Worm (Caenorhabditis elegans) whole organism, L4 larva: ENCODE measurements around the gene ZK792.12.

Experiments
- ZK546.5 ChIP-seq, 2 experiments: sonication (generic microtip); optimal IDR thresholded peaks; 2 replicates each; lab custom pipeline; 2017; ENCODE audit warnings: missing biosample characterization in 2 of 2, missing genetic modification characterization in 2 of 2
- daf-8 ChIP-seq: fragments of 200-800 bp; sonication (Bioruptor generic); IDR thresholded peaks from 2 replicates; pipeline ENCODE4 v1.3.6; 2022; ENCODE audit warnings: missing genetic modification characterization, missing compliant biosample characterization
- dpl-1 ChIP-seq: fragments of 150-350 bp; optimal IDR thresholded peaks from 2 replicates; lab custom pipeline; 2014; ENCODE audit warnings: missing biosample characterization, missing genetic modification reagents, missing genetic modification characterization
- hlh-11 ChIP-seq: fragments of 200-800 bp; sonication (Bioruptor generic); optimal IDR thresholded peaks from 2 replicates; lab custom pipeline; 2018; ENCODE audit warnings: mild to moderate bottlenecking, missing genetic modification characterization, missing compliant biosample characterization
- lir-3 ChIP-seq: sonication (generic microtip); optimal IDR thresholded peaks from 2 replicates; lab custom pipeline; 2016; ENCODE audit warnings: mild to moderate bottlenecking, missing genetic modification characterization, missing compliant biosample characterization
- nhr-77 ChIP-seq: fragments of 150-350 bp; optimal IDR thresholded peaks from 2 replicates; lab custom pipeline; 2014; ENCODE audit warnings: missing biosample characterization, missing genetic modification characterization
- rbr-2 ChIP-seq: sonication (generic microtip); optimal IDR thresholded peaks from 2 replicates; lab custom pipeline; 2016; ENCODE audit warnings: missing genotype, missing genetic modification characterization, missing compliant biosample characterization
- snpc-4 ChIP-seq: fragments of 150-350 bp; optimal IDR thresholded peaks from 2 replicates; lab custom pipeline; 2014; ENCODE audit warnings: missing biosample characterization, missing genetic modification characterization
- zag-1 ChIP-seq: fragments of 150-350 bp; optimal IDR thresholded peaks from 2 replicates; lab custom pipeline; 2014; ENCODE audit warnings: missing biosample characterization, missing genetic modification characterization

DNA sequence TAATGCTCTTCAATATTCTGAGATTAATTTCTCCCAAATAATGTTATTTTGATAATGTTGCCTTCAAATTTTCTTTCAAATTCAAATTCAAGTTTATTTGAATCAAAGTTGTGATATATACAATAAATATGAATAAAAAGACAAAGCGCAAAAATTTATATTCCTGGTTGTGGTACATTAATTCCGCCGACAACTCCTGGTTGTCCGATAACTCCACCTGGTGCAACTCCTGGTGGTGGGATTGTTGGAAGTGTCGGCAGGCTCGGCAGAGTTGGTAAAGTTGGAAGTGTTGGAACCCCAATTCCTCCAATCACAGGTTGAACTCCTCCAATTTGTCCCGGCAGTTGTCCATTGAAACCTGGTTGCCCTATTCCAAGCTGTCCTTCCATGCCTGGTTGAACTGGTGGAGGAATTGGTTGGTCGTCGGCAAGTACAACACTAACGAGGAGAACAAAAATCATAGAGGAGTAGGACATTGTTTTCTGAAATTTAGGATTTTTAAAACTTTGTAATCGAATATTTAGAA is 44.6 kb downstream of the ZK792.12 start, which contains the start of gene K01A6.7:
- no peak for TF ChIP-seq zag-1 (tag; lab: Kevin White, UChicago)
- TF ChIP-seq dpl-1 (GFP tag; lab: Kevin White, UChicago): no peak
- no peak for TF ChIP-seq daf-8 (GFP tag; lab: Robert Waterston, UW)
- no peak for TF ChIP-seq snpc-4 (tag; lab: Kevin White, UChicago)
- TF ChIP-seq lir-3: no peak
- TF ChIP-seq hlh-11 (tag; lab: Kevin White, UChicago): no peak
- no peak for TF ChIP-seq ZK546.5 (tag; optimal IDR thresholded peaks at IDR 0.05; lab: Kevin White, UChicago)
- TF ChIP-seq nhr-77 (tag; lab: Kevin White, UChicago): no peak
- TF ChIP-seq rbr-2 (tag; lab: Kevin White, UChicago): no peak
